Fruit fly (Drosophila melanogaster): ENCODE measurements around the gene a6.

- no peak for TF ChIP-seq usp (GFP tag; optimal IDR thresholded peaks at IDR 0.05)
- TF ChIP-seq EcR (GFP tag; optimal IDR thresholded peaks at IDR 0.05), result no peak
Measured at dm6 chrX:1705929-1706328, 10.2 kb upstream of the a6 start.

Data from whole organism.